Fruit fly (Drosophila melanogaster) whole organism, pupa: ENCODE results near the gene CG43680.

ENCODE experiments used
- CG10348 ChIP-seq: fragments of 200-800 bp; sonication (Bioruptor generic); IDR thresholded peaks from 2 replicates; pipeline ENCODE4 v1.3.6; 2022; ENCODE audit warnings: missing biosample characterization, missing genetic modification characterization
- fd96Ca ChIP-seq: fragments of 200-800 bp; sonication (Bioruptor generic); IDR thresholded peaks from 3 replicates; pipeline ENCODE4 v1.3.6; 2022; ENCODE audit warnings: missing biosample characterization, missing genetic modification characterization
- gl ChIP-seq: fragments of 200-800 bp; sonication (Bioruptor generic); optimal IDR thresholded peaks from 2 replicates; lab custom pipeline; 2018; ENCODE audit warnings: missing biosample characterization, mild to moderate bottlenecking, missing genetic modification characterization

DNA sequence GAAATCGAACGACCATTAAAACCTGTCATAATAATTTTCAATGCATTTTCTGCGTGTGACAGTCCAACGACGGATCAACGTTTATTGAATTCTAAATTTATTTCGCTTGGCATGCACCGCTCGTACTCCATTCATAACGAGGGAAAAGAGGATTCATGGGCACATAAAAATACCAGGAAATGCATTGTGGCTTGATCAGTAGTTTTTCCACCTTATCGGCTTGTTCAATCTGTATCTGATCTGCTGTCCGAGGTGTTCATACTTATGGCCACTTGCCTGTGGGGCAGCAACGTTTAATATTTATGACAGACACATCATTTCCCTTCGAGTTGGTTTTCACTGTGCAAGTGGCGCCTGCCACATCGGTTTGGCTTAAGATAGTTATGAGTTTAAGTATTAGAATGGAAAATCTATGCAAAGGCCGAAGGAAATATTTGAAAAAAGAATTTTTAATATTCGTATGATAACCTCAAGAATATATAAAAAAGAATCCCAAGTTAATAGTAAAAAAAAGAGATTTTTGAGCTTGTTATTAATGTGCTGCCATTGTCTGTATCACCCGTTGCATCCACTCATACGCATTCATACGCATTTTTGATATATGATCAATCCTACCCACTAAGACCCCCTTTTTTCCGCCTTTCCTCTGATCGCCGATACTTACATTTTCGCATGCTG, 45.7 kb downstream of the CG43680 start:
- TF ChIP-seq gl (no peak), fd96Ca (no peak), CG10348 (GFP tag; lab: Robert Waterston, UW) (no peak)
